Worm (Caenorhabditis elegans) whole organism, young adult: ENCODE measurements around the gene ZK829.3.

Source experiments
- F55B11.4 ChIP-seq: sonication (generic microtip); optimal IDR thresholded peaks from 2 replicates; lab custom pipeline; 2016; ENCODE audit warnings: missing compliant biosample characterization, missing genetic modification characterization, borderline replicate concordance; ENCODE audit not compliant: insufficient read depth
- ama-1 ChIP-seq, 3 experiments: fragments of 150-350 bp in 1 of 3; sonication (generic microtip) in 2 of 3; optimal IDR thresholded peaks; 2 replicates each; lab custom pipeline; 2014 to 2018; ENCODE audit warnings: missing biosample characterization in 2 of 3, missing genetic modification characterization in 2 of 3, missing genetic modification reagents in 2 of 3
- nhr-90 ChIP-seq: sonication (generic microtip); optimal IDR thresholded peaks from 2 replicates; lab custom pipeline; 2016; ENCODE audit warnings: missing genotype, mild to moderate bottlenecking, missing genetic modification characterization, missing compliant biosample characterization
- pha-4 ChIP-seq: fragments of 150-350 bp; sonication (generic microtip); optimal IDR thresholded peaks from 2 replicates; lab custom pipeline; 2014; ENCODE audit warnings: missing biosample characterization, missing genetic modification reagents, missing genetic modification characterization
- rcor-1 ChIP-seq: fragments of 200-800 bp; sonication (Bioruptor generic); IDR thresholded peaks from 2 replicates; pipeline ENCODE4 v1.3.6; 2022; ENCODE audit warnings: missing genetic modification reagents, missing genetic modification characterization, missing compliant biosample characterization

- TF ChIP-seq pha-4 (tag; lab: Kevin White, UChicago) = no peak
- TF ChIP-seq F55B11.4 (tag; lab: Kevin White, UChicago) = no peak
- no peak for TF ChIP-seq ama-1 (optimal IDR thresholded peaks at IDR 0.05; lab: Kevin White, UChicago)
- no peak for TF ChIP-seq ama-1 (GFP tag; optimal IDR thresholded peaks at IDR 0.05; lab: Kevin White, UChicago)
- no peak for TF ChIP-seq nhr-90 (tag; lab: Kevin White, UChicago)
- no peak for TF ChIP-seq rcor-1 (GFP tag; lab: Robert Waterston, UW)
These were observed 14.9 kb downstream of the ZK829.3 start, which contains the start of gene nhx-9 for ce11 chrIV:11930572-11930971.
